Worm (Caenorhabditis elegans): Measurements from ENCODE around the gene haf-1.

The haf-1 gene

ce11 chrIV:17399455-17399854, 23.2 kb downstream of the haf-1 start, which contains the start of gene T02D1.4:
T02D1.4 (plus strand) TSS chrIV:17399755.
- TF ChIP-seq aly-1 (tag; optimal IDR thresholded peaks at IDR 0.05), result no peak
- TF ChIP-seq hmbx-1 (tag; optimal IDR thresholded peaks at IDR 0.05), result no peak
- no peak for TF ChIP-seq pes-1 (GFP tag; IDR thresholded peaks at IDR 0.05)
- TF ChIP-seq flt-1 (GFP tag; IDR thresholded peaks at IDR 0.05), result no peak
- TF ChIP-seq ets-7 (tag; optimal IDR thresholded peaks at IDR 0.05), result no peak
- TF ChIP-seq tbx-37 (GFP tag; conservative IDR thresholded peaks at IDR 0.05), result no peak
- TF ChIP-seq sea-1 (GFP tag; conservative IDR thresholded peaks at IDR 0.05), result no peak
- no peak for TF ChIP-seq scrt-1 (GFP tag; IDR thresholded peaks at IDR 0.05)
- TF ChIP-seq tbx-11 (GFP tag; IDR thresholded peaks at IDR 0.05), result no peak
- no peak for TF ChIP-seq B0310.2 (tag; optimal IDR thresholded peaks at IDR 0.05)
- no peak for TF ChIP-seq ceh-13 (GFP tag; optimal IDR thresholded peaks at IDR 0.05)
- TF ChIP-seq hnd-1 (tag; optimal IDR thresholded peaks at IDR 0.05), result no peak
- no peak for TF ChIP-seq hmg-4 (GFP tag; optimal IDR thresholded peaks at IDR 0.05)
- no peak for TF ChIP-seq ceh-36 (tag; optimal IDR thresholded peaks at IDR 0.05)
- TF ChIP-seq F13C5.2 (tag; optimal IDR thresholded peaks at IDR 0.05), result no peak

- TF ChIP-seq hnd-1 (tag; optimal IDR thresholded peaks at IDR 0.05) (no peak), F13C5.2 (tag; optimal IDR thresholded peaks at IDR 0.05) (no peak), tra-4 (tag; optimal IDR thresholded peaks at IDR 0.05) (no peak), hmg-4 (GFP tag; optimal IDR thresholded peaks at IDR 0.05) (no peak), flt-1 (GFP tag; IDR thresholded peaks at IDR 0.05) (no peak), ceh-36 (tag; optimal IDR thresholded peaks at IDR 0.05) (no peak), sea-1 (GFP tag; conservative IDR thresholded peaks at IDR 0.05) (no peak), scrt-1 (GFP tag; IDR thresholded peaks at IDR 0.05) (no peak), ets-7 (tag; optimal IDR thresholded peaks at IDR 0.05) (no peak), hmbx-1 (tag; optimal IDR thresholded peaks at IDR 0.05) (no peak), ceh-13 (GFP tag; optimal IDR thresholded peaks at IDR 0.05) (no peak), B0310.2 (tag; optimal IDR thresholded peaks at IDR 0.05) (no peak), tbx-37 (GFP tag; conservative IDR thresholded peaks at IDR 0.05) (no peak)
Measured at ce11 chrIV:17405530-17405929, 29.3 kb downstream of the haf-1 start, which contains the start of gene pmp-4. pmp-4 (minus strand) TSS chrIV:17405630.

ce11 chrIV:17406119-17406518, 29.9 kb downstream of the haf-1 start:
- TF ChIP-seq ama-1 (optimal IDR thresholded peaks at IDR 0.05) (no peak), aly-1 (tag; optimal IDR thresholded peaks at IDR 0.05) (no peak), B0310.2 (tag; optimal IDR thresholded peaks at IDR 0.05) (no peak), scrt-1 (GFP tag; IDR thresholded peaks at IDR 0.05) (no peak), tbx-37 (GFP tag; conservative IDR thresholded peaks at IDR 0.05) (no peak), hmbx-1 (tag; optimal IDR thresholded peaks at IDR 0.05) (no peak)

ce11 chrIV:17407025-17407424, 30.8 kb downstream of the haf-1 start, which contains the start of gene T02D1.7:
T02D1.7 (minus strand) TSS chrIV:17407125.
- no peak for TF ChIP-seq hmbx-1 (tag; optimal IDR thresholded peaks at IDR 0.05)
- no peak for TF ChIP-seq B0310.2 (tag; optimal IDR thresholded peaks at IDR 0.05)
- no peak for TF ChIP-seq F13C5.2 (tag; optimal IDR thresholded peaks at IDR 0.05)
- no peak for TF ChIP-seq tbx-11 (GFP tag; IDR thresholded peaks at IDR 0.05)
- TF ChIP-seq ceh-36 (tag; optimal IDR thresholded peaks at IDR 0.05), result no peak
- TF ChIP-seq aly-1 (tag; optimal IDR thresholded peaks at IDR 0.05), result no peak
- no peak for TF ChIP-seq sea-1 (GFP tag; conservative IDR thresholded peaks at IDR 0.05)

ce11 chrIV:17407491-17407890, 31.3 kb downstream of the haf-1 start, which contains the start of gene T02D1.9:
T02D1.9 (minus strand) TSS chrIV:17407591.
- TF ChIP-seq ama-1 (optimal IDR thresholded peaks at IDR 0.05), result no peak
- TF ChIP-seq hmbx-1 (tag; optimal IDR thresholded peaks at IDR 0.05), result no peak
- no peak for TF ChIP-seq sea-1 (GFP tag; conservative IDR thresholded peaks at IDR 0.05)
- TF ChIP-seq hmg-4 (GFP tag; optimal IDR thresholded peaks at IDR 0.05), result no peak
- TF ChIP-seq F13C5.2 (tag; optimal IDR thresholded peaks at IDR 0.05), result no peak
- TF ChIP-seq B0310.2 (tag; optimal IDR thresholded peaks at IDR 0.05), result no peak
- TF ChIP-seq hnd-1 (tag; optimal IDR thresholded peaks at IDR 0.05), result no peak
- no peak for TF ChIP-seq scrt-1 (GFP tag; IDR thresholded peaks at IDR 0.05)
- no peak for TF ChIP-seq tra-4 (tag; optimal IDR thresholded peaks at IDR 0.05)
- TF ChIP-seq aly-1 (tag; optimal IDR thresholded peaks at IDR 0.05), result no peak
- TF ChIP-seq ceh-13 (GFP tag; optimal IDR thresholded peaks at IDR 0.05), result no peak
- no peak for TF ChIP-seq pes-1 (GFP tag; IDR thresholded peaks at IDR 0.05)
- TF ChIP-seq flt-1 (GFP tag; IDR thresholded peaks at IDR 0.05), result no peak
- TF ChIP-seq ceh-36 (tag; optimal IDR thresholded peaks at IDR 0.05), result no peak

- no peak for TF ChIP-seq aly-1 (tag; optimal IDR thresholded peaks at IDR 0.05)
- TF ChIP-seq B0310.2 (tag; optimal IDR thresholded peaks at IDR 0.05), result no peak
- TF ChIP-seq tbx-11 (GFP tag; IDR thresholded peaks at IDR 0.05), result no peak
- no peak for TF ChIP-seq hnd-1 (tag; optimal IDR thresholded peaks at IDR 0.05)
- TF ChIP-seq F13C5.2 (tag; optimal IDR thresholded peaks at IDR 0.05), result no peak
Measured at ce11 chrIV:17413343-17413742, 37.1 kb downstream of the haf-1 start.

- TF ChIP-seq hnd-1 (tag; optimal IDR thresholded peaks at IDR 0.05) (no peak), tbx-11 (GFP tag; IDR thresholded peaks at IDR 0.05) (no peak), tra-4 (tag; optimal IDR thresholded peaks at IDR 0.05) (no peak), flt-1 (GFP tag; IDR thresholded peaks at IDR 0.05) (no peak), aly-1 (tag; optimal IDR thresholded peaks at IDR 0.05) (no peak), hmg-4 (GFP tag; optimal IDR thresholded peaks at IDR 0.05) (no peak), ceh-13 (GFP tag; optimal IDR thresholded peaks at IDR 0.05) (no peak), ets-7 (tag; optimal IDR thresholded peaks at IDR 0.05) (no peak), pes-1 (GFP tag; IDR thresholded peaks at IDR 0.05) (no peak), scrt-1 (GFP tag; IDR thresholded peaks at IDR 0.05) (no peak), ama-1 (optimal IDR thresholded peaks at IDR 0.05) (no peak), ceh-36 (tag; optimal IDR thresholded peaks at IDR 0.05) (no peak)
Measured at ce11 chrIV:17417723-17418122, 41.5 kb downstream of the haf-1 start, which contains the start of gene npr-26. npr-26 (minus strand) TSS chrIV:17417823.

- no peak for TF ChIP-seq ceh-36 (tag; optimal IDR thresholded peaks at IDR 0.05)
- TF ChIP-seq flt-1 (GFP tag; IDR thresholded peaks at IDR 0.05), result no peak
- TF ChIP-seq tbx-11 (GFP tag; IDR thresholded peaks at IDR 0.05), result no peak
- TF ChIP-seq tra-4 (tag; optimal IDR thresholded peaks at IDR 0.05), result no peak
- no peak for TF ChIP-seq ceh-13 (GFP tag; optimal IDR thresholded peaks at IDR 0.05)
- no peak for TF ChIP-seq B0310.2 (tag; optimal IDR thresholded peaks at IDR 0.05)
- no peak for TF ChIP-seq sea-1 (GFP tag; conservative IDR thresholded peaks at IDR 0.05)
- TF ChIP-seq hnd-1 (tag; optimal IDR thresholded peaks at IDR 0.05), result no peak
- no peak for TF ChIP-seq aly-1 (tag; optimal IDR thresholded peaks at IDR 0.05)
- no peak for TF ChIP-seq scrt-1 (GFP tag; IDR thresholded peaks at IDR 0.05)
- TF ChIP-seq tbx-37 (GFP tag; conservative IDR thresholded peaks at IDR 0.05), result no peak
- no peak for TF ChIP-seq F13C5.2 (tag; optimal IDR thresholded peaks at IDR 0.05)
- no peak for TF ChIP-seq ets-7 (tag; optimal IDR thresholded peaks at IDR 0.05)
- no peak for TF ChIP-seq pes-1 (GFP tag; IDR thresholded peaks at IDR 0.05)
- no peak for TF ChIP-seq ama-1 (optimal IDR thresholded peaks at IDR 0.05)
- TF ChIP-seq hmbx-1 (tag; optimal IDR thresholded peaks at IDR 0.05), result no peak
- TF ChIP-seq hmg-4 (GFP tag; optimal IDR thresholded peaks at IDR 0.05), result no peak
Measured at ce11 chrIV:17426970-17427369, 50.7 kb downstream of the haf-1 start.

Data from whole organism, early embryonic.